Worm (Caenorhabditis elegans): Measurements from ENCODE around the gene srbc-24.
"Not testable (repeated sequence)": the region's sequence is repeated elsewhere in the genome, so short reads cannot be mapped to it uniquely, and the experiment has no call there.

srbc-24 gene

ce11 chrV:2139918-2140317 lies 11.6 kb upstream of the srbc-24 start, which contains the start of gene F22F7.7:
F22F7.7 (minus strand) TSS chrV:2140042.
- TF ChIP-seq madf-10 (tag; optimal IDR thresholded peaks at IDR 0.05) (no peak), madf-8 (GFP tag; conservative IDR thresholded peaks at IDR 0.05) (no peak)

DNA sequence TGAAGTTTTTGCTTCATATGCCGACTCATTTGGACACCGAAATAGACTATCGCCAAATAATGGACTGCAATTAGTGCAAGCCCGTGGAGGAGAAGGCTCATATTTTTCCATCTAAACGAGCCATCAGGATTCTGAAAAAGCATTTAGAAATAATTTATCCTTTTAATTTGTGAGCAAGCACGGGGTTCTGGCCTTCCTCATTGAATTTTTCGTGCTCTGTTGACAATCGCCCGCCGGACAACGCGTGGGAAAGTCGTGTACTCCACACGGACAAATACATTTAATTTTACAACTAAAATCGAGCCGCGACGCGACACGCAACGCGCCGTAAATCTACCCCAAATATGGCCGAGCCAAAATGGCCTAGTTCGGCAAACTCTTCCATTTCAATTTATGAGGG lies 7.2 kb upstream of the srbc-24 start, which contains the start of gene F22F7.12:
TSS of gene F22F7.12 (minus strand) at position 101 of the 400 bp plus-strand sequence.
- not testable (repeated sequence) for TF ChIP-seq Y53F4B.3 (GFP tag; IDR thresholded peaks at IDR 0.05); nhr-179 (tag; optimal IDR thresholded peaks at IDR 0.05); let-526 (GFP tag; IDR thresholded peaks at IDR 0.05)

- TF ChIP-seq B0019.2 (GFP tag; conservative IDR thresholded peaks at IDR 0.05) (no peak), ZK185.1 (tag; optimal IDR thresholded peaks at IDR 0.05; ENCODE audit: poor library complexity, severe bottlenecking) (no peak), dpl-1 (GFP tag; optimal IDR thresholded peaks at IDR 0.05) (no peak), snpc-3.4 (tag; optimal IDR thresholded peaks at IDR 0.05) (no peak), aptf-2 (GFP tag; conservative IDR thresholded peaks at IDR 0.05) (no peak), snpc-1.1 (tag; optimal IDR thresholded peaks at IDR 0.05; ENCODE audit: insufficient read depth) (no peak)
Observed at ce11 chrV:2146044-2146443, 5.5 kb upstream of the srbc-24 start, which contains the start of gene str-52. str-52 (minus strand) TSS chrV:2146144.

- TF ChIP-seq tlf-1 (GFP tag; optimal IDR thresholded peaks at IDR 0.05): no peak
- no peak for TF ChIP-seq F55B11.4 (tag; optimal IDR thresholded peaks at IDR 0.05; ENCODE audit: borderline replicate concordance, insufficient read depth)
- TF ChIP-seq cebp-2 (GFP tag; IDR thresholded peaks at IDR 0.05): no peak
- TF ChIP-seq hsf-1 (GFP tag; IDR thresholded peaks at IDR 0.05): no peak
- no peak for TF ChIP-seq efl-1 (GFP tag; optimal IDR thresholded peaks at IDR 0.05)
- TF ChIP-seq ceh-58 (GFP tag; IDR thresholded peaks at IDR 0.05): no peak
- no peak for TF ChIP-seq atf-7 (tag; optimal IDR thresholded peaks at IDR 0.05)
- TF ChIP-seq F10E7.11 (tag; optimal IDR thresholded peaks at IDR 0.05): no peak
- no peak for TF ChIP-seq Y95B8A.8 (GFP tag; IDR thresholded peaks at IDR 0.05)
- TF ChIP-seq nhr-80 (tag; optimal IDR thresholded peaks at IDR 0.05): no peak
- no peak for TF ChIP-seq unc-62 (GFP tag; optimal IDR thresholded peaks at IDR 0.05)
- TF ChIP-seq snpc-4 (GFP tag; optimal IDR thresholded peaks at IDR 0.05): no peak
- TF ChIP-seq snpc-4 (tag; optimal IDR thresholded peaks at IDR 0.05): no peak
Observed at ce11 chrV:2146795-2147194, 4.8 kb upstream of the srbc-24 start, which contains the start of gene srbc-20. srbc-20 (plus strand) TSS chrV:2147095.

DNA sequence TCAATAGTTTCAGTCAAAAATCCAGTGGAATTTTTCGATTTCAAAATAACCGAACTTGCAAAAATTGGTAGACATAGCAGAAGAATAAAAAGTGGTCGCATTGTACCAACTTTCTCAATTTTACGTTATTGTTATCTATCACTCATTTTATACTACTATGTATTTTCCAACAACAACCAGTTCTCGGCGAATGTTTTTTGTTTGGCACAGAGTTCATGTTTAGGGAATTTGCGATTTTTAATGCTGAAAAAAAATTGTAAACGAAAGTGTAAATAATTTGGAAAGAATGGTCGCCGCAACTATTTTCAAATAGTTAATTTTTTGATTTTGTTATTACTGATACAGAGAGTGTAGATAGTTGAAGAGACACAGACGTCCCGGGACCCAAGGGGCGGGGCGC lies 2.1 kb upstream of the srbc-24 start, which contains the start of gene C45H4.21:
TSS of gene C45H4.21 (minus strand) at position 101 of the 400 bp plus-strand sequence.
- TF ChIP-seq bed-2 (GFP tag; IDR thresholded peaks at IDR 0.05) (no peak), snpc-4 (GFP tag; optimal IDR thresholded peaks at IDR 0.05) (no peak), snpc-4 (tag; optimal IDR thresholded peaks at IDR 0.05) (no peak), tbp1 (GFP tag; optimal IDR thresholded peaks at IDR 0.05) (no peak), snpc-1.3 (tag; optimal IDR thresholded peaks at IDR 0.05; ENCODE audit: insufficient read depth) (no peak), dpl-1 (GFP tag; optimal IDR thresholded peaks at IDR 0.05) (no peak), nhr-120 (GFP tag; IDR thresholded peaks at IDR 0.05) (no peak), B0019.2 (GFP tag; conservative IDR thresholded peaks at IDR 0.05) (no peak), Y79H2A.3 (GFP tag; conservative IDR thresholded peaks at IDR 0.05) (no peak), K11D2.4 (GFP tag; IDR thresholded peaks at IDR 0.05) (no peak), ceh-100 (GFP tag; IDR thresholded peaks at IDR 0.05) (no peak), hlh-12 (tag; optimal IDR thresholded peaks at IDR 0.05) (no peak), efl-1 (GFP tag; optimal IDR thresholded peaks at IDR 0.05) (no peak), hmg-20 (GFP tag; IDR thresholded peaks at IDR 0.05) (no peak), ztf-26 (tag; optimal IDR thresholded peaks at IDR 0.05) (no peak), mes-4 (tag; optimal IDR thresholded peaks at IDR 0.05) (no peak), ccch-3 (GFP tag; optimal IDR thresholded peaks at IDR 0.05) (no peak), chd-7 (tag; optimal IDR thresholded peaks at IDR 0.05) (no peak), F52B5.7 (tag; optimal IDR thresholded peaks at IDR 0.05) (no peak)
